Fruit fly (Drosophila melanogaster) whole organism, embryonic: ENCODE data around the gene Dredd.

Experiments used
- Adf1 ChIP-seq: fragments of 200-800 bp; sonication (Bioruptor generic); IDR thresholded peaks from 2 replicates; pipeline ENCODE4 v1.3.6; 2022; ENCODE audit warnings: missing biosample characterization, missing genetic modification characterization
- Blimp-1 ChIP-seq: fragments of 200-800 bp; sonication (Bioruptor generic); optimal IDR thresholded peaks from 3 replicates; lab custom pipeline; 2018; ENCODE audit warnings: missing biosample characterization, missing genetic modification characterization, mild to moderate bottlenecking, moderate library complexity, missing genetic modification reagents
- CG1024 ChIP-seq: fragments of 200-800 bp; sonication (Bioruptor generic); IDR thresholded peaks from 2 replicates; pipeline ENCODE4 v1.3.6; 2022; ENCODE audit warnings: missing biosample characterization, missing genetic modification characterization
- CG10431 ChIP-seq: fragments of 200-800 bp; sonication (Bioruptor generic); optimal IDR thresholded peaks from 3 replicates; lab custom pipeline; 2018; ENCODE audit warnings: missing biosample characterization, mild to moderate bottlenecking, missing genetic modification characterization
- CG12104 ChIP-seq: fragments of 200-800 bp; sonication (Bioruptor generic); optimal IDR thresholded peaks from 3 replicates; lab custom pipeline; 2016; ENCODE audit warnings: missing biosample characterization, missing genetic modification characterization
- CG1233 ChIP-seq: fragments of 200-800 bp; sonication (Bioruptor generic); optimal IDR thresholded peaks from 4 replicates; lab custom pipeline; 2018; ENCODE audit warnings: missing biosample characterization, mild to moderate bottlenecking, missing genetic modification characterization
- CG13287 ChIP-seq: fragments of 200-800 bp; sonication (Bioruptor generic); IDR thresholded peaks from 2 replicates; pipeline ENCODE4 v1.3.6; 2022; ENCODE audit warnings: missing biosample characterization, missing genetic modification characterization; ENCODE audit not compliant: partially characterized antibody
- CG1529 ChIP-seq: fragments of 200-800 bp; sonication (Bioruptor generic); optimal IDR thresholded peaks from 3 replicates; lab custom pipeline; 2018; ENCODE audit warnings: missing biosample characterization, missing genetic modification characterization
- CG15514 ChIP-seq: fragments of 200-800 bp; sonication (Bioruptor generic); optimal IDR thresholded peaks from 3 replicates; lab custom pipeline; 2017; ENCODE audit warnings: missing biosample characterization, missing genetic modification characterization, mild to moderate bottlenecking, moderate library complexity, missing genetic modification reagents
- CG17328 ChIP-seq: fragments of 200-800 bp; sonication (Bioruptor generic); IDR thresholded peaks from 2 replicates; pipeline ENCODE4 v1.3.6; 2022; ENCODE audit warnings: missing biosample characterization, missing genetic modification characterization
- CG18262 ChIP-seq: fragments of 200-800 bp; optimal IDR thresholded peaks from 3 replicates; lab custom pipeline; 2019; ENCODE audit warnings: missing biosample characterization, mild to moderate bottlenecking, missing genetic modification characterization, moderate library complexity
- CG3163 ChIP-seq: fragments of 200-800 bp; sonication (Bioruptor generic); optimal IDR thresholded peaks from 3 replicates; lab custom pipeline; 2016; ENCODE audit warnings: missing biosample characterization, missing genetic modification characterization
- CG33557 ChIP-seq: fragments of 200-800 bp; sonication (Bioruptor generic); optimal IDR thresholded peaks from 2 replicates; lab custom pipeline; 2019; ENCODE audit warnings: missing biosample characterization, mild to moderate bottlenecking, missing genetic modification characterization, moderate library complexity
- CG4730 ChIP-seq: fragments of 200-800 bp; sonication (Bioruptor generic); IDR thresholded peaks from 2 replicates; pipeline ENCODE4 v1.3.6; 2022; ENCODE audit warnings: missing biosample characterization, missing genetic modification characterization
- CG4820 ChIP-seq: fragments of 200-800 bp; sonication (Bioruptor generic); optimal IDR thresholded peaks from 3 replicates; lab custom pipeline; 2016; ENCODE audit warnings: missing biosample characterization, missing genetic modification characterization
- CG5245 ChIP-seq: fragments of 200-800 bp; sonication (Bioruptor generic); optimal IDR thresholded peaks from 3 replicates; lab custom pipeline; 2016; ENCODE audit warnings: missing biosample characterization, missing genetic modification characterization
- CG6254 ChIP-seq: fragments of 200-800 bp; sonication (Bioruptor generic); optimal IDR thresholded peaks from 3 replicates; lab custom pipeline; 2017; ENCODE audit warnings: mild to moderate bottlenecking, missing biosample characterization, missing genetic modification reagents, missing genetic modification characterization
- Doc2 ChIP-seq: fragments of 200-800 bp; sonication (Bioruptor generic); IDR thresholded peaks from 2 replicates; pipeline ENCODE4 v1.3.6; 2022; ENCODE audit warnings: missing biosample characterization, missing genetic modification characterization
- Dp ChIP-seq: fragments of 200-800 bp; sonication (Bioruptor generic); optimal IDR thresholded peaks from 2 replicates; lab custom pipeline; 2018; ENCODE audit warnings: missing biosample characterization, mild to moderate bottlenecking, missing genetic modification characterization, moderate library complexity
- Dref ChIP-seq: fragments of 200-800 bp; sonication (Bioruptor generic); IDR thresholded peaks from 2 replicates; pipeline ENCODE4 v1.3.6; 2022; ENCODE audit warnings: missing biosample characterization, missing genetic modification characterization
- Ets97D ChIP-seq: fragments of 200-800 bp; sonication (Bioruptor generic); optimal IDR thresholded peaks from 3 replicates; lab custom pipeline; 2016; ENCODE audit warnings: missing biosample characterization, missing genetic modification characterization
- Hr39 ChIP-seq: fragments of >200 bp; optimal IDR thresholded peaks from 2 replicates; lab custom pipeline; 2017
- Kr ChIP-seq: fragments of 200-800 bp; sonication (Bioruptor generic); optimal IDR thresholded peaks from 2 replicates; lab custom pipeline; 2017; ENCODE audit warnings: missing biosample characterization, mild to moderate bottlenecking, missing genetic modification characterization
- Mes4 ChIP-seq: fragments of 200-800 bp; sonication (Bioruptor generic); optimal IDR thresholded peaks from 2 replicates; lab custom pipeline; 2016; ENCODE audit warnings: missing biosample characterization, missing genetic modification characterization
- NfI ChIP-seq: fragments of 200-800 bp; sonication (Bioruptor generic); optimal IDR thresholded peaks from 3 replicates; lab custom pipeline; 2018; ENCODE audit warnings: missing biosample characterization, mild to moderate bottlenecking, missing genetic modification characterization, moderate library complexity
- aop ChIP-seq: fragments of 200-800 bp; sonication (Bioruptor generic); IDR thresholded peaks from 2 replicates; pipeline ENCODE4 v1.3.6; 2022; ENCODE audit warnings: missing biosample characterization, missing genetic modification characterization
- ap ChIP-seq: fragments of 200-800 bp; sonication (Bioruptor generic); IDR thresholded peaks from 2 replicates; pipeline ENCODE4 v1.3.6; 2022; ENCODE audit warnings: missing biosample characterization, missing genetic modification characterization
- bowl ChIP-seq: fragments of 200-800 bp; sonication (Bioruptor generic); IDR thresholded peaks from 2 replicates; pipeline ENCODE4 v1.3.6; 2022; ENCODE audit warnings: missing biosample characterization, missing genetic modification characterization
- bsh ChIP-seq, 2 experiments: fragments of 200-800 bp; sonication (Bioruptor generic); optimal IDR thresholded peaks; 2 replicates each; lab custom pipeline; 2017 to 2018; ENCODE audit warnings: mild to moderate bottlenecking in 2 of 2, missing biosample characterization in 2 of 2, missing genetic modification characterization in 2 of 2, moderate library complexity in 1 of 2
- cad ChIP-seq: fragments of >200 bp; optimal IDR thresholded peaks from 2 replicates; lab custom pipeline; 2017; ENCODE audit warnings: missing biosample characterization, missing genetic modification characterization
- ci ChIP-seq: fragments of 200-800 bp; sonication (Bioruptor generic); IDR thresholded peaks from 3 replicates; pipeline ENCODE4 v1.3.6; 2022; ENCODE audit warnings: missing biosample characterization, missing genetic modification characterization
- cwo ChIP-seq: fragments of 200-800 bp; sonication (Bioruptor generic); optimal IDR thresholded peaks from 3 replicates; lab custom pipeline; 2017; ENCODE audit warnings: missing biosample characterization, missing genetic modification characterization, mild to moderate bottlenecking, moderate library complexity, missing genetic modification reagents
- dm ChIP-seq: fragments of 200-800 bp; sonication (Bioruptor generic); optimal IDR thresholded peaks from 3 replicates; lab custom pipeline; 2016; ENCODE audit warnings: missing biosample characterization, missing genetic modification characterization
- ems ChIP-seq: fragments of 200-800 bp; sonication (Bioruptor generic); optimal IDR thresholded peaks from 3 replicates; lab custom pipeline; 2016; ENCODE audit warnings: missing biosample characterization, missing genetic modification characterization
- h ChIP-seq: fragments of >200 bp; optimal IDR thresholded peaks from 2 replicates; lab custom pipeline; 2017
- lov ChIP-seq, 2 experiments: fragments of 200-800 bp in 1 of 2; fragments of >200 bp in 1 of 2; sonication (Bioruptor generic) in 1 of 2; IDR thresholded peaks in 1 of 2; optimal IDR thresholded peaks in 1 of 2; 2 replicates in 1 of 2; 3 replicates in 1 of 2; pipeline versions ENCODE4 v1.3.6 to Lab custom; 2017 to 2022; ENCODE audit warnings: missing biosample characterization in 1 of 2, missing genetic modification characterization in 1 of 2
- nom ChIP-seq: fragments of 200-800 bp; sonication (Bioruptor generic); optimal IDR thresholded peaks from 2 replicates; lab custom pipeline; 2017; ENCODE audit warnings: missing biosample characterization, missing genetic modification characterization, mild to moderate bottlenecking, moderate library complexity, missing genetic modification reagents
- oc ChIP-seq: fragments of 200-800 bp; sonication (Bioruptor generic); optimal IDR thresholded peaks from 2 replicates; lab custom pipeline; 2018; ENCODE audit warnings: missing biosample characterization, mild to moderate bottlenecking, missing genetic modification characterization, moderate library complexity
- p53 ChIP-seq: fragments of 200-800 bp; sonication (Bioruptor generic); optimal IDR thresholded peaks from 2 replicates; lab custom pipeline; 2016; ENCODE audit warnings: missing biosample characterization, missing genetic modification characterization
- pan ChIP-seq, 4 experiments: fragments of >200 bp in 3 of 4; fragments of 200-800 bp in 1 of 4; sonication (Bioruptor generic) in 1 of 4; optimal IDR thresholded peaks in 3 of 4; IDR thresholded peaks in 1 of 4; 2 replicates each; pipeline versions ENCODE4 v1.3.6 to Lab custom; 2017 to 2022; ENCODE audit warnings: missing biosample characterization in 2 of 4, missing genetic modification characterization in 2 of 4, mixed read lengths in 1 of 4
- prd ChIP-seq, 3 experiments: fragments of >200 bp in 2 of 3; fragments of 200-800 bp in 1 of 3; sonication (Bioruptor generic) in 1 of 3; optimal IDR thresholded peaks in 2 of 3; IDR thresholded peaks in 1 of 3; 2 replicates in 2 of 3; 3 replicates in 1 of 3; pipeline versions ENCODE4 v1.3.6 to Lab custom; 2017 to 2022; ENCODE audit warnings: missing biosample characterization in 1 of 3, missing genetic modification characterization in 1 of 3
- pros ChIP-seq: fragments of 200-800 bp; sonication (Bioruptor generic); optimal IDR thresholded peaks from 3 replicates; lab custom pipeline; 2019; ENCODE audit warnings: missing biosample characterization, mild to moderate bottlenecking, missing genetic modification characterization, moderate library complexity
- repo ChIP-seq: fragments of 200-800 bp; sonication (Bioruptor generic); optimal IDR thresholded peaks from 2 replicates; lab custom pipeline; 2016; ENCODE audit warnings: missing biosample characterization, missing genetic modification characterization
- row ChIP-seq: fragments of 200-800 bp; sonication (Bioruptor generic); IDR thresholded peaks from 3 replicates; pipeline ENCODE4 v1.3.6; 2022; ENCODE audit warnings: missing biosample characterization, missing genetic modification characterization
- wek ChIP-seq: fragments of 200-800 bp; sonication (Bioruptor generic); optimal IDR thresholded peaks from 3 replicates; lab custom pipeline; 2018; ENCODE audit warnings: missing biosample characterization, mild to moderate bottlenecking, missing genetic modification characterization, moderate library complexity

Gene Dredd

dm6 chrX:678503-678902 lies 43.2 kb upstream of the Dredd start (continued):
- TF ChIP-seq CG1233 (GFP tag; lab: Kevin White, UChicago) (no peak), Mes4 (GFP tag; lab: Kevin White, UChicago) (no peak), CG3163 (GFP tag; lab: Kevin White, UChicago) (no peak), NfI (GFP tag; lab: Kevin White, UChicago) (no peak), CG5245 (no peak), CG1024 (GFP tag; lab: Robert Waterston, UW) (no peak), ci (GFP tag; lab: Robert Waterston, UW) (0 out of 3 replicates have a peak, but pooled peaks have one; percentile 24), Kr (GFP tag; lab: Kevin White, UChicago) (no peak), dm (GFP tag; lab: Kevin White, UChicago) (no peak), repo (GFP tag; lab: Kevin White, UChicago) (no peak), prd (optimal IDR thresholded peaks at IDR 0.05; lab: Kevin White, UChicago) (no peak), prd (GFP tag; IDR thresholded peaks at IDR 0.05; lab: Robert Waterston, UW) (peak; percentile 25; the same call in 1 of the 3 replicates), h (lab: Kevin White, UChicago) (no peak), CG17328 (GFP tag; lab: Robert Waterston, UW) (0 out of 2 replicates have a peak, but pooled peaks have one; percentile 12), Ets97D (GFP tag; lab: Kevin White, UChicago) (no peak), pros (GFP tag; lab: Kevin White, UChicago) (no peak), Adf1 (GFP tag; lab: Robert Waterston, UW) (no peak), CG1529 (no peak), CG13287 (GFP tag; lab: Robert Waterston, UW) (no peak), row (GFP tag; lab: Robert Waterston, UW) (peak; percentile 42; the same call in 2 of the 3 replicates), CG15514 (GFP tag; lab: Kevin White, UChicago) (no peak), Dref (GFP tag; lab: Robert Waterston, UW) (no peak), CG4820 (GFP tag; lab: Kevin White, UChicago) (no peak), Doc2 (GFP tag; lab: Robert Waterston, UW) (no peak), wek (GFP tag; lab: Kevin White, UChicago) (no peak), nom (GFP tag; lab: Kevin White, UChicago) (no peak), Hr39 (lab: Kevin White, UChicago) (no peak), ems (no peak), oc (tag; lab: Kevin White, UChicago) (no peak), cwo (GFP tag; lab: Kevin White, UChicago) (no peak), Dp (GFP tag; lab: Kevin White, UChicago) (no peak), bsh (GFP tag; optimal IDR thresholded peaks at IDR 0.05; lab: Kevin White, UChicago) (peak in 1 of 2 experiments; percentile 12), CG12104 (GFP tag; lab: Kevin White, UChicago) (no peak), p53 (no peak), pan (optimal IDR thresholded peaks at IDR 0.05; lab: Kevin White, UChicago) (no peak), pan (GFP tag; optimal IDR thresholded peaks at IDR 0.05 in 1 of 2, IDR thresholded peaks at IDR 0.05 in 1 of 2) (peak in 1 of 2 experiments; percentile 16), cad (GFP tag; lab: Kevin White, UChicago) (no peak), CG18262 (tag; lab: Kevin White, UChicago) (no peak), CG33557 (GFP tag; lab: Kevin White, UChicago) (no peak), aop (GFP tag; lab: Robert Waterston, UW) (no peak), Blimp-1 (GFP tag; lab: Kevin White, UChicago) (no peak), lov (optimal IDR thresholded peaks at IDR 0.05; lab: Kevin White, UChicago) (no peak), lov (GFP tag; IDR thresholded peaks at IDR 0.05; lab: Robert Waterston, UW) (no peak), CG6254 (GFP tag; lab: Kevin White, UChicago) (no peak), CG10431 (no peak), CG4730 (GFP tag; lab: Robert Waterston, UW) (0 out of 2 replicates have a peak, but pooled peaks have one; percentile 12), bowl (GFP tag; lab: Robert Waterston, UW) (no peak), ap (GFP tag; lab: Robert Waterston, UW) (no peak)
